Worm (Caenorhabditis elegans) whole organism, L3 larva: Measurements from ENCODE around the gene F31E8.5.

ENCODE experiments used
- R02D3.7 ChIP-seq: fragments of 150-350 bp; optimal IDR thresholded peaks from 2 replicates; lab custom pipeline; 2014; ENCODE audit warnings: missing biosample characterization, missing genetic modification characterization
- ZK546.5 ChIP-seq: sonication (generic microtip); optimal IDR thresholded peaks from 2 replicates; lab custom pipeline; 2017; ENCODE audit warnings: missing biosample characterization, missing genetic modification characterization
- aly-2 ChIP-seq: fragments of 150-350 bp; optimal IDR thresholded peaks from 2 replicates; lab custom pipeline; 2014; ENCODE audit warnings: missing biosample characterization, missing genetic modification characterization
- ama-1 ChIP-seq: fragments of 150-350 bp; optimal IDR thresholded peaks from 2 replicates; lab custom pipeline; 2018
- ceh-28 ChIP-seq: fragments of 150-350 bp; optimal IDR thresholded peaks from 2 replicates; lab custom pipeline; 2014; ENCODE audit warnings: missing biosample characterization, missing genetic modification reagents, missing genetic modification characterization
- ceh-82 ChIP-seq: fragments of 150-350 bp; optimal IDR thresholded peaks from 2 replicates; lab custom pipeline; 2014; ENCODE audit warnings: missing biosample characterization, missing genetic modification characterization
- ceh-9 ChIP-seq: sonication (generic microtip); optimal IDR thresholded peaks from 2 replicates; lab custom pipeline; 2018; ENCODE audit warnings: missing biosample characterization, missing genetic modification characterization
- daf-12 ChIP-seq: fragments of 150-350 bp; optimal IDR thresholded peaks from 2 replicates; lab custom pipeline; 2014; ENCODE audit warnings: missing biosample characterization, missing genetic modification reagents, missing genetic modification characterization
- egl-27 ChIP-seq: sonication (generic microtip); optimal IDR thresholded peaks from 4 replicates; lab custom pipeline; 2017; ENCODE audit warnings: missing biosample characterization, missing genetic modification reagents, missing genetic modification characterization
- egl-5 ChIP-seq: fragments of 150-350 bp; optimal IDR thresholded peaks from 2 replicates; lab custom pipeline; 2017; ENCODE audit warnings: missing biosample characterization, missing genetic modification reagents, missing genetic modification characterization, inconsistent platforms
- elt-1 ChIP-seq: fragments of 150-350 bp; optimal IDR thresholded peaks from 2 replicates; lab custom pipeline; 2014; ENCODE audit warnings: missing biosample characterization, missing genetic modification characterization
- elt-2 ChIP-seq: sonication (generic microtip); optimal IDR thresholded peaks from 2 replicates; lab custom pipeline; 2016; ENCODE audit warnings: missing genetic modification reagents, mild to moderate bottlenecking, missing genetic modification characterization, missing compliant biosample characterization
- elt-3 ChIP-seq, 3 experiments: fragments of 150-350 bp in 1 of 3; sonication (generic microtip) in 2 of 3; optimal IDR thresholded peaks; 2 replicates in 2 of 3; 4 replicates in 1 of 3; lab custom pipeline; 2014 to 2017; ENCODE audit warnings: missing biosample characterization in 3 of 3, missing genetic modification characterization in 3 of 3
- eor-1 ChIP-seq, 2 experiments: fragments of 150-350 bp; optimal IDR thresholded peaks; 2 replicates each; lab custom pipeline; 2014 to 2018; ENCODE audit warnings: missing biosample characterization in 2 of 2, missing genetic modification characterization in 2 of 2
- fkh-10 ChIP-seq: sonication (generic microtip); optimal IDR thresholded peaks from 2 replicates; lab custom pipeline; 2017; ENCODE audit warnings: missing biosample characterization, missing genetic modification reagents, missing genetic modification characterization
- fkh-2 ChIP-seq: fragments of 150-350 bp; optimal IDR thresholded peaks from 2 replicates; lab custom pipeline; 2014; ENCODE audit warnings: missing biosample characterization, missing genetic modification reagents, missing genetic modification characterization
- fos-1 ChIP-seq: fragments of 150-350 bp; optimal IDR thresholded peaks from 2 replicates; lab custom pipeline; 2014; ENCODE audit warnings: missing biosample characterization, missing genetic modification characterization
- hmg-11 ChIP-seq: sonication (generic microtip); optimal IDR thresholded peaks from 2 replicates; lab custom pipeline; 2016; ENCODE audit warnings: missing genetic modification characterization, missing compliant biosample characterization
- jun-1 ChIP-seq: fragments of 150-350 bp; optimal IDR thresholded peaks from 2 replicates; lab custom pipeline; 2014; ENCODE audit warnings: missing biosample characterization, missing genetic modification reagents, missing genetic modification characterization
- lin-39 ChIP-seq: fragments of 150-350 bp; optimal IDR thresholded peaks from 2 replicates; lab custom pipeline; 2018; ENCODE audit warnings: missing biosample characterization, missing genetic modification reagents, missing genetic modification characterization
- lsy-12 ChIP-seq: sonication (generic microtip); optimal IDR thresholded peaks from 2 replicates; lab custom pipeline; 2016; ENCODE audit warnings: mild to moderate bottlenecking, missing genetic modification characterization, missing compliant biosample characterization
- mdl-1 ChIP-seq: fragments of 150-350 bp; optimal IDR thresholded peaks from 2 replicates; lab custom pipeline; 2014; ENCODE audit warnings: missing biosample characterization, missing genetic modification characterization
- mml-1 ChIP-seq: fragments of 150-350 bp; sonication (generic microtip); optimal IDR thresholded peaks from 3 replicates; lab custom pipeline; 2014; ENCODE audit warnings: missing biosample characterization, missing genetic modification characterization
- nfya-1 ChIP-seq: sonication (generic microtip); optimal IDR thresholded peaks from 2 replicates; lab custom pipeline; 2017; ENCODE audit warnings: missing genetic modification characterization, mild to moderate bottlenecking, missing compliant biosample characterization, antibody characterized with exemption, moderate library complexity; ENCODE audit not compliant: insufficient read depth
- nhr-11 ChIP-seq: fragments of 150-350 bp; optimal IDR thresholded peaks from 2 replicates; lab custom pipeline; 2014; ENCODE audit warnings: missing biosample characterization, missing genetic modification characterization
- nhr-12 ChIP-seq: fragments of 150-350 bp; optimal IDR thresholded peaks from 2 replicates; lab custom pipeline; 2014; ENCODE audit warnings: missing biosample characterization, missing genetic modification characterization
- nhr-23 ChIP-seq: fragments of 150-350 bp; optimal IDR thresholded peaks from 2 replicates; lab custom pipeline; 2014; ENCODE audit warnings: missing biosample characterization, missing genetic modification reagents, missing genetic modification characterization
- nhr-25 ChIP-seq: sonication (generic microtip); optimal IDR thresholded peaks from 2 replicates; lab custom pipeline; 2017; ENCODE audit warnings: missing biosample characterization, missing genetic modification characterization
- nhr-28 ChIP-seq: fragments of 150-350 bp; optimal IDR thresholded peaks from 2 replicates; lab custom pipeline; 2014; ENCODE audit warnings: missing biosample characterization, missing genetic modification characterization
- nhr-43 ChIP-seq: sonication (generic microtip); optimal IDR thresholded peaks from 2 replicates; lab custom pipeline; 2016; ENCODE audit warnings: mild to moderate bottlenecking, missing genetic modification characterization, missing compliant biosample characterization; ENCODE audit not compliant: poor library complexity, severe bottlenecking
- nhr-76 ChIP-seq: fragments of 150-350 bp; sonication (generic microtip); optimal IDR thresholded peaks from 5 replicates; lab custom pipeline; 2014; ENCODE audit warnings: missing biosample characterization, missing genetic modification characterization
- nhr-77 ChIP-seq: fragments of 150-350 bp; optimal IDR thresholded peaks from 2 replicates; lab custom pipeline; 2014; ENCODE audit warnings: missing biosample characterization, missing genetic modification characterization
- pha-4 ChIP-seq: fragments of 150-350 bp; optimal IDR thresholded peaks from 2 replicates; lab custom pipeline; 2014; ENCODE audit warnings: missing biosample characterization, missing genetic modification reagents, missing genetic modification characterization
- sea-2 ChIP-seq: fragments of 150-350 bp; sonication (generic microtip); optimal IDR thresholded peaks from 4 replicates; lab custom pipeline; 2014; ENCODE audit warnings: missing biosample characterization, missing genetic modification reagents, missing genetic modification characterization
- skn-1 ChIP-seq: fragments of 150-350 bp; optimal IDR thresholded peaks from 2 replicates; lab custom pipeline; 2014; ENCODE audit warnings: missing biosample characterization, missing genetic modification characterization
- snpc-4 ChIP-seq: fragments of 150-350 bp; optimal IDR thresholded peaks from 2 replicates; lab custom pipeline; 2014; ENCODE audit warnings: missing biosample characterization, missing genetic modification characterization
- tbx-2 ChIP-seq: sonication (generic microtip); optimal IDR thresholded peaks from 2 replicates; lab custom pipeline; 2016; ENCODE audit warnings: mild to moderate bottlenecking, missing genetic modification characterization, missing compliant biosample characterization
- unc-39 ChIP-seq: sonication (generic microtip); optimal IDR thresholded peaks from 4 replicates; lab custom pipeline; 2017; ENCODE audit warnings: missing biosample characterization, missing genetic modification characterization
- unc-62 ChIP-seq: fragments of 150-350 bp; sonication (generic microtip); optimal IDR thresholded peaks from 4 replicates; lab custom pipeline; 2014; ENCODE audit warnings: missing biosample characterization, missing genetic modification reagents, missing genetic modification characterization
- zag-1 ChIP-seq: fragments of 150-350 bp; optimal IDR thresholded peaks from 2 replicates; lab custom pipeline; 2014; ENCODE audit warnings: missing biosample characterization, missing genetic modification characterization
- ztf-11 ChIP-seq: fragments of 150-350 bp; optimal IDR thresholded peaks from 2 replicates; lab custom pipeline; 2014; ENCODE audit warnings: missing biosample characterization, missing genetic modification characterization
- ztf-4 ChIP-seq: fragments of 150-350 bp; optimal IDR thresholded peaks from 2 replicates; lab custom pipeline; 2014; ENCODE audit warnings: missing biosample characterization, missing genetic modification characterization

F31E8.5 gene

DNA sequence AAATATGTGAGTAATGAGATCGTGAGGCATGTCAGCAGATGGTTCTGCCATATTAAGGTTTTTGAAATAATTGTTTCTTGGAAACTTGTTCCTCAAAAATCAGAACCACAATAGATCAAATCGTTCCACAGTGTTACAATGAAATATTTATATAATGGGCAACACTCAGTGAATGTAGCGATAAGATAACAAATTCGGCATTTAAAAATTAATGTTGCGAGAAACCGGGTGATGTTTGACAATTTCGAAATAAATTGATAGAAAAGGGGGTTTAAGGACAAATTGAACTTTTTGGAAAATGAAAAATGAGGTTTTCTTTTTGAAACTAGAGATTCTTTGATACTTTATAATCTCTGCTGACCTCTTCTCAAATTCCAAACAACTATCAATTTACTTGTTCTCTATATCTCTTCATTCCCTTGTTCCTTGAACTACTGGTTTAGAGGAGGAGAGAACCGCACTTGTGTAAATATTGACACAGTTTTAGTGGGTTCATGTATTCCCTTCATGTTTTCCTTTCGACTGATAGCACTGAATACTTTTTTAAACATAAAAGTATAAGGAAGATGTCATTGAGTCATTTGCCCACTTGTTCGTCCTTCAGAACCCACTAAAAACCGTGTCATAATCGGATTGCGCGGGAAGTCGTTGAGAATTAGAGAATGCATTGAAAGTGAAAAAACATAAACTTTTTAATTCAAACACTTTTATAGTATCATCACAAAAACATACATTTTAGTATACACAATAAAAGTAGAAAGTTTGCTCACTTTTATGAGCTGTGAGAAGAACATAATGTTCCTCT, 29.9 kb upstream of the F31E8.5 start:
- no peak for TF ChIP-seq unc-39
- no peak for TF ChIP-seq sea-2
- TF ChIP-seq nhr-43 (tag; lab: Kevin White, UChicago): no peak
- no peak for TF ChIP-seq nhr-77 (tag; lab: Kevin White, UChicago)
- TF ChIP-seq ztf-11 (tag; lab: Kevin White, UChicago): no peak
- no peak for TF ChIP-seq ceh-28 (tag; lab: Kevin White, UChicago)
- peak; percentile 42 for TF ChIP-seq nhr-25
- no peak for TF ChIP-seq nhr-28 (tag; lab: Kevin White, UChicago)
- no peak for TF ChIP-seq nhr-12
- TF ChIP-seq ama-1 (lab: Kevin White, UChicago): no peak
- TF ChIP-seq pha-4 (tag; lab: Kevin White, UChicago): peak; percentile 98
- TF ChIP-seq fos-1 (tag; lab: Kevin White, UChicago): no peak
- peak; percentile 9 for TF ChIP-seq jun-1
- no peak for TF ChIP-seq egl-27
- peak; percentile 67 for TF ChIP-seq elt-2 (tag; lab: Kevin White, UChicago)
- no peak for TF ChIP-seq fkh-10
- TF ChIP-seq daf-12 (tag; lab: Kevin White, UChicago): no peak
- no peak for TF ChIP-seq ZK546.5
- no peak for TF ChIP-seq zag-1 (tag; lab: Kevin White, UChicago)
- no peak for TF ChIP-seq lin-39 (tag; lab: Kevin White, UChicago)
- TF ChIP-seq ceh-82 (tag; lab: Kevin White, UChicago): no peak
- no peak for TF ChIP-seq ztf-4 (tag; lab: Kevin White, UChicago)
- TF ChIP-seq unc-62 (GFP tag; lab: Kevin White, UChicago): no peak
- TF ChIP-seq R02D3.7 (tag; lab: Kevin White, UChicago): no peak
- TF ChIP-seq elt-1: no peak
- no peak for TF ChIP-seq nhr-11 (tag; lab: Kevin White, UChicago)
- TF ChIP-seq nhr-23 (tag; lab: Kevin White, UChicago): peak; percentile 35
- TF ChIP-seq egl-5 (tag; lab: Kevin White, UChicago): no peak
- no peak for TF ChIP-seq nfya-1
- TF ChIP-seq lsy-12 (tag; lab: Kevin White, UChicago): no peak
- no peak for TF ChIP-seq ceh-9 (tag; lab: Kevin White, UChicago)
- TF ChIP-seq eor-1 (tag; optimal IDR thresholded peaks at IDR 0.05; lab: Kevin White, UChicago): no peak
- no peak for TF ChIP-seq nhr-76 (tag; lab: Kevin White, UChicago)

- TF ChIP-seq nhr-23 (tag; lab: Kevin White, UChicago) (peak; percentile 47), hmg-11 (no peak), elt-1 (no peak), nhr-25 (peak; percentile 73), unc-62 (GFP tag; lab: Kevin White, UChicago) (peak; percentile 46), mdl-1 (tag; lab: Kevin White, UChicago) (no peak), daf-12 (tag; lab: Kevin White, UChicago) (no peak), nhr-76 (tag; lab: Kevin White, UChicago) (no peak), ZK546.5 (no peak), ceh-82 (tag; lab: Kevin White, UChicago) (no peak), pha-4 (tag; lab: Kevin White, UChicago) (peak; percentile 95), nfya-1 (no peak), egl-27 (peak; percentile 95)
These were observed 29.0 kb upstream of the F31E8.5 start for ce11 chrII:6835972-6836595.

DNA sequence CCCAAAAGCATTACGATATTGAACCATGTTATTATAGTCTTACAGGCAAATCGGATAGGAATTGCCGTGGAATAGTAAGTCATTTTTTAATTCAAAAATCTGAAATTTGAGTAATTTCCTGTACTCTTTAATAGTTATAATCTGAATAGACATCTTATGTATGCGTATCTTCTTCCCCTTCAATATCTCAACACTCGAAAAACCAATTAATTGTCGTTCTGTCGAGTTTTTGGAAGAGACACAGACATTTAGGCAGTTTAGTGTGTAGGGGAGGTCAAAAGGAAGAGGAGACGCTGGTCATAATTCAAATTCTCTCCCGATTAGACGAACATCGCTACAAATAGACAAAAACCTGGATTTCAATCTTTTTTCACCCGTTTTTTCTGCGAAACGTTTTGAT, 28.4 kb upstream of the F31E8.5 start:
- TF ChIP-seq jun-1 (no peak), snpc-4 (tag; lab: Kevin White, UChicago) (peak; percentile 10), elt-1 (peak; percentile 74), tbx-2 (tag; lab: Kevin White, UChicago) (no peak), unc-39 (no peak), mml-1 (tag; lab: Kevin White, UChicago) (no peak), ceh-82 (tag; lab: Kevin White, UChicago) (no peak), eor-1 (tag; optimal IDR thresholded peaks at IDR 0.05; lab: Kevin White, UChicago) (no peak), nfya-1 (peak; percentile 37), ztf-11 (tag; lab: Kevin White, UChicago) (no peak), ceh-9 (tag; lab: Kevin White, UChicago) (no peak), skn-1 (no peak), ceh-28 (tag; lab: Kevin White, UChicago) (no peak), elt-2 (tag; lab: Kevin White, UChicago) (peak; percentile 23), mdl-1 (tag; lab: Kevin White, UChicago) (no peak), nhr-23 (tag; lab: Kevin White, UChicago) (peak; percentile 78), fkh-10 (no peak), lsy-12 (tag; lab: Kevin White, UChicago) (no peak), nhr-76 (tag; lab: Kevin White, UChicago) (no peak), nhr-25 (peak; percentile 84), daf-12 (tag; lab: Kevin White, UChicago) (no peak), egl-5 (tag; lab: Kevin White, UChicago) (peak; percentile 85), nhr-12 (no peak), ztf-4 (tag; lab: Kevin White, UChicago) (no peak), fkh-2 (tag; lab: Kevin White, UChicago) (no peak), nhr-77 (tag; lab: Kevin White, UChicago) (no peak), egl-27 (no peak), aly-2 (no peak), lin-39 (tag; lab: Kevin White, UChicago) (peak; percentile 35), R02D3.7 (tag; lab: Kevin White, UChicago) (no peak), elt-3 (tag; optimal IDR thresholded peaks at IDR 0.05; lab: Kevin White, UChicago) (no peak), nhr-28 (tag; lab: Kevin White, UChicago) (no peak), ama-1 (lab: Kevin White, UChicago) (no peak), pha-4 (tag; lab: Kevin White, UChicago) (no peak), nhr-43 (tag; lab: Kevin White, UChicago) (peak; percentile 39)
